Fruit fly (Drosophila melanogaster) whole organism, embryonic: ENCODE measurements around the gene Upf1.
A peak's percentile ranks its signal among the peaks of the same experiment; 100 is the strongest.

Source experiments
- Asciz ChIP-seq: fragments of 200-800 bp; sonication (Bioruptor generic); optimal IDR thresholded peaks from 2 replicates; lab custom pipeline; 2017; ENCODE audit warnings: missing biosample characterization, mild to moderate bottlenecking, missing genetic modification characterization, missing genetic modification reagents
- Blimp-1 ChIP-seq: fragments of 200-800 bp; sonication (Bioruptor generic); optimal IDR thresholded peaks from 3 replicates; lab custom pipeline; 2018; ENCODE audit warnings: missing biosample characterization, missing genetic modification characterization, mild to moderate bottlenecking, moderate library complexity, missing genetic modification reagents
- CG10274 ChIP-seq: fragments of 200-800 bp; sonication (Bioruptor generic); optimal IDR thresholded peaks from 3 replicates; lab custom pipeline; 2017; ENCODE audit warnings: missing biosample characterization, mild to moderate bottlenecking, missing genetic modification characterization
- CG11398 ChIP-seq: fragments of 200-800 bp; sonication (Bioruptor generic); optimal IDR thresholded peaks from 2 replicates; lab custom pipeline; 2016; ENCODE audit warnings: missing biosample characterization, missing genetic modification characterization
- CG11696 ChIP-seq: fragments of 200-800 bp; sonication (Bioruptor generic); IDR thresholded peaks from 2 replicates; pipeline ENCODE4 v1.3.6; 2022; ENCODE audit warnings: missing biosample characterization, missing genetic modification characterization
- CG12744 ChIP-seq: fragments of 200-800 bp; sonication (Bioruptor generic); optimal IDR thresholded peaks from 2 replicates; lab custom pipeline; 2016; ENCODE audit warnings: missing biosample characterization, missing genetic modification characterization
- CG13775 ChIP-seq: fragments of 200-800 bp; sonication (Bioruptor generic); optimal IDR thresholded peaks from 3 replicates; lab custom pipeline; 2017; ENCODE audit warnings: missing biosample characterization, mild to moderate bottlenecking, missing genetic modification characterization
- CG15011 ChIP-seq: fragments of 200-800 bp; sonication (Bioruptor generic); optimal IDR thresholded peaks from 3 replicates; lab custom pipeline; 2018; ENCODE audit warnings: missing biosample characterization, mild to moderate bottlenecking, missing genetic modification characterization
- CG15514 ChIP-seq: fragments of 200-800 bp; sonication (Bioruptor generic); optimal IDR thresholded peaks from 3 replicates; lab custom pipeline; 2017; ENCODE audit warnings: missing biosample characterization, missing genetic modification characterization, mild to moderate bottlenecking, moderate library complexity, missing genetic modification reagents
- CG17186 ChIP-seq: fragments of 200-800 bp; sonication (Bioruptor generic); optimal IDR thresholded peaks from 3 replicates; lab custom pipeline; 2017; ENCODE audit warnings: missing biosample characterization, missing genetic modification reagents, missing genetic modification characterization
- CG17328 ChIP-seq: fragments of 200-800 bp; sonication (Bioruptor generic); IDR thresholded peaks from 2 replicates; pipeline ENCODE4 v1.3.6; 2022; ENCODE audit warnings: missing biosample characterization, missing genetic modification characterization
- CG1792 ChIP-seq: fragments of 200-800 bp; sonication (Bioruptor generic); optimal IDR thresholded peaks from 2 replicates; lab custom pipeline; 2016; ENCODE audit warnings: missing biosample characterization, missing genetic modification characterization
- CG1832 ChIP-seq: fragments of 200-800 bp; sonication (Bioruptor generic); optimal IDR thresholded peaks from 2 replicates; lab custom pipeline; 2017; ENCODE audit warnings: missing biosample characterization, mild to moderate bottlenecking, missing genetic modification characterization, inconsistent platforms
- CG2120 ChIP-seq: fragments of 200-800 bp; sonication (Bioruptor generic); optimal IDR thresholded peaks from 3 replicates; lab custom pipeline; 2016; ENCODE audit warnings: missing biosample characterization, missing genetic modification characterization
- CG30403 ChIP-seq: fragments of 200-800 bp; sonication (Bioruptor generic); optimal IDR thresholded peaks from 3 replicates; lab custom pipeline; 2016; ENCODE audit warnings: missing biosample characterization, missing genetic modification characterization
- CG31365 ChIP-seq: fragments of 200-800 bp; sonication (Bioruptor generic); optimal IDR thresholded peaks from 2 replicates; lab custom pipeline; 2018; ENCODE audit warnings: missing biosample characterization, mild to moderate bottlenecking, missing genetic modification characterization
- CG33557 ChIP-seq: fragments of 200-800 bp; sonication (Bioruptor generic); optimal IDR thresholded peaks from 2 replicates; lab custom pipeline; 2019; ENCODE audit warnings: missing biosample characterization, mild to moderate bottlenecking, missing genetic modification characterization, moderate library complexity
- CG42726 ChIP-seq: fragments of 200-800 bp; sonication (Bioruptor generic); IDR thresholded peaks from 2 replicates; pipeline ENCODE4 v1.3.6; 2022; ENCODE audit warnings: missing biosample characterization, missing genetic modification characterization; ENCODE audit not compliant: partially characterized antibody
- CG43689 ChIP-seq: fragments of 200-800 bp; sonication (Bioruptor generic); IDR thresholded peaks from 2 replicates; pipeline ENCODE4 v1.3.6; 2022; ENCODE audit warnings: missing biosample characterization, missing genetic modification characterization
- CG6689 ChIP-seq: fragments of 200-800 bp; sonication (Bioruptor generic); IDR thresholded peaks from 2 replicates; pipeline ENCODE4 v1.3.6; 2022; ENCODE audit warnings: missing biosample characterization, missing genetic modification characterization
- CG7963 ChIP-seq: fragments of 200-800 bp; sonication (Bioruptor generic); IDR thresholded peaks from 3 replicates; pipeline ENCODE4 v1.3.6; 2022; ENCODE audit warnings: missing biosample characterization, missing genetic modification characterization; ENCODE audit not compliant: partially characterized antibody
- CG9215 ChIP-seq: fragments of 200-800 bp; sonication (Bioruptor generic); IDR thresholded peaks from 2 replicates; pipeline ENCODE4 v1.3.6; 2022; ENCODE audit warnings: missing biosample characterization, missing genetic modification characterization
- Chrac-16 ChIP-seq: fragments of 200-800 bp; sonication (Bioruptor generic); optimal IDR thresholded peaks from 3 replicates; lab custom pipeline; 2016; ENCODE audit warnings: missing biosample characterization, missing genetic modification characterization
- CkIIα-i1 ChIP-seq: fragments of 200-800 bp; sonication (Bioruptor generic); IDR thresholded peaks from 2 replicates; pipeline ENCODE4 v1.3.6; 2022; ENCODE audit warnings: missing biosample characterization, missing genetic modification characterization
- CoRest ChIP-seq: fragments of 200-800 bp; sonication (Bioruptor generic); optimal IDR thresholded peaks from 3 replicates; lab custom pipeline; 2018; ENCODE audit warnings: missing biosample characterization, mild to moderate bottlenecking, missing genetic modification characterization, moderate library complexity
- Dbx ChIP-seq: fragments of 200-800 bp; sonication (Bioruptor generic); IDR thresholded peaks from 3 replicates; pipeline ENCODE4 v1.3.6; 2022; ENCODE audit warnings: missing biosample characterization, missing genetic modification characterization
- HLH54F ChIP-seq: fragments of 200-800 bp; sonication (Bioruptor generic); optimal IDR thresholded peaks from 3 replicates; lab custom pipeline; 2016; ENCODE audit warnings: missing biosample characterization, missing genetic modification characterization
- Hmr ChIP-seq: fragments of 200-800 bp; sonication (Bioruptor generic); optimal IDR thresholded peaks from 3 replicates; lab custom pipeline; 2017; ENCODE audit warnings: mild to moderate bottlenecking, missing biosample characterization, missing genetic modification reagents, missing genetic modification characterization
- Lpt ChIP-seq: fragments of >200 bp; optimal IDR thresholded peaks from 2 replicates; lab custom pipeline; 2018; ENCODE audit warnings: missing biosample characterization, missing genetic modification characterization
- Neu2 ChIP-seq: fragments of 200-800 bp; sonication (Bioruptor generic); optimal IDR thresholded peaks from 3 replicates; lab custom pipeline; 2016; ENCODE audit warnings: missing biosample characterization, missing genetic modification characterization, borderline replicate concordance
- Nf-YC ChIP-seq: fragments of 200-800 bp; optimal IDR thresholded peaks from 3 replicates; lab custom pipeline; 2019; ENCODE audit warnings: missing biosample characterization, mild to moderate bottlenecking, missing genetic modification characterization, moderate library complexity
- NfI ChIP-seq: fragments of 200-800 bp; sonication (Bioruptor generic); optimal IDR thresholded peaks from 3 replicates; lab custom pipeline; 2018; ENCODE audit warnings: missing biosample characterization, mild to moderate bottlenecking, missing genetic modification characterization, moderate library complexity
- Sin3A ChIP-seq: fragments of >200 bp; optimal IDR thresholded peaks from 2 replicates; lab custom pipeline; 2018
- ara ChIP-seq: fragments of 200-800 bp; sonication (Bioruptor generic); IDR thresholded peaks from 2 replicates; pipeline ENCODE4 v1.3.6; 2022; ENCODE audit warnings: missing biosample characterization, missing genetic modification characterization
- cad ChIP-seq: fragments of >200 bp; optimal IDR thresholded peaks from 2 replicates; lab custom pipeline; 2017; ENCODE audit warnings: missing biosample characterization, missing genetic modification characterization
- chif ChIP-seq, 2 experiments: fragments of 200-800 bp; sonication (Bioruptor generic); optimal IDR thresholded peaks; 3 replicates each; lab custom pipeline; 2016; ENCODE audit warnings: missing biosample characterization in 2 of 2, missing genetic modification characterization in 2 of 2
- ewg ChIP-seq: fragments of 200-800 bp; sonication (Bioruptor generic); optimal IDR thresholded peaks from 3 replicates; lab custom pipeline; 2017; ENCODE audit warnings: mild to moderate bottlenecking, missing biosample characterization, missing genetic modification reagents, missing genetic modification characterization
- fd3F ChIP-seq: fragments of 200-800 bp; sonication (Bioruptor generic); optimal IDR thresholded peaks from 2 replicates; lab custom pipeline; 2018; ENCODE audit warnings: missing biosample characterization, mild to moderate bottlenecking, missing genetic modification characterization, moderate library complexity
- fu2 ChIP-seq: fragments of 200-800 bp; sonication (Bioruptor generic); optimal IDR thresholded peaks from 2 replicates; lab custom pipeline; 2016; ENCODE audit warnings: missing biosample characterization, missing genetic modification characterization
- hb ChIP-seq: fragments of 200-800 bp; sonication (Bioruptor generic); IDR thresholded peaks from 3 replicates; pipeline ENCODE4 v1.3.6; 2022; ENCODE audit warnings: missing biosample characterization, missing genetic modification characterization; ENCODE audit not compliant: partially characterized antibody
- lab ChIP-seq: fragments of 200-800 bp; sonication (Bioruptor generic); optimal IDR thresholded peaks from 3 replicates; lab custom pipeline; 2017; ENCODE audit warnings: missing biosample characterization, missing genetic modification characterization, mild to moderate bottlenecking, moderate library complexity, missing genetic modification reagents
- luna ChIP-seq: fragments of 200-800 bp; sonication (Bioruptor generic); optimal IDR thresholded peaks from 2 replicates; lab custom pipeline; 2016; ENCODE audit warnings: missing biosample characterization, missing genetic modification characterization
- pita ChIP-seq: fragments of 200-800 bp; sonication (Bioruptor generic); optimal IDR thresholded peaks from 2 replicates; lab custom pipeline; 2017; ENCODE audit warnings: missing biosample characterization, mild to moderate bottlenecking, missing genetic modification characterization
- pnt ChIP-seq: fragments of 200-800 bp; sonication (Bioruptor generic); optimal IDR thresholded peaks from 3 replicates; lab custom pipeline; 2016; ENCODE audit warnings: missing biosample characterization, missing genetic modification characterization
- ro ChIP-seq: fragments of 200-800 bp; sonication (Bioruptor generic); IDR thresholded peaks from 2 replicates; pipeline ENCODE4 v1.3.6; 2022; ENCODE audit warnings: missing biosample characterization, missing genetic modification characterization
- scrt ChIP-seq: fragments of 200-800 bp; sonication (Bioruptor generic); optimal IDR thresholded peaks from 2 replicates; lab custom pipeline; 2018; ENCODE audit warnings: missing biosample characterization, mild to moderate bottlenecking, missing genetic modification characterization, moderate library complexity
- sim ChIP-seq: fragments of 200-800 bp; sonication (Bioruptor generic); IDR thresholded peaks from 2 replicates; pipeline ENCODE4 v1.3.6; 2022; ENCODE audit warnings: missing biosample characterization, missing genetic modification characterization
- slbo ChIP-seq: fragments of 200-800 bp; sonication (Bioruptor generic); IDR thresholded peaks from 2 replicates; pipeline ENCODE4 v1.3.6; 2022; ENCODE audit warnings: missing biosample characterization, missing genetic modification characterization
- slou ChIP-seq: fragments of 200-800 bp; sonication (Bioruptor generic); optimal IDR thresholded peaks from 3 replicates; lab custom pipeline; 2016; ENCODE audit warnings: missing biosample characterization, missing genetic modification characterization
- tap ChIP-seq: fragments of 200-800 bp; optimal IDR thresholded peaks from 3 replicates; lab custom pipeline; 2019; ENCODE audit warnings: missing biosample characterization, mild to moderate bottlenecking, missing genetic modification characterization, moderate library complexity
- trh ChIP-seq: fragments of 200-800 bp; sonication (Bioruptor generic); optimal IDR thresholded peaks from 2 replicates; lab custom pipeline; 2016; ENCODE audit warnings: missing biosample characterization, missing genetic modification characterization

The Upf1 gene

DNA sequence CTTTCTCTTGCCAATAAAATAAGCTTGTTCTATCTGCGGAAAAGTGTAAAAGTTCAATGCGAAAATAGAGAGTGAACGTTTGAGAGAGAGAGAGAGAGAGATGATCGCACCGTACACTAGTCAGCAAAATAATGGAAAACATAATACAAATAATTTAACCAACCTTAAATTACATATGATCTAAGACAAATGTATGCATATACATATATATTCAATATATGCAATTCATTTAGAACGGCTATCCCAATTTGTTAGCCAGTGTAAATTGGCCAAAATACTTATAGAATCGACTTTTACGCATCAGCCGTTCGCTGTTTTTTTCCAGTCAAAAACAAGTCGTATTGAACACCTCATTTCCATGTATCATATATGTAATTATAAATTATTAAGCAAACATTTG is 20.0 kb upstream of the Upf1 start (continued):
- TF ChIP-seq fu2 (GFP tag; lab: Kevin White, UChicago) (no peak), ara (peak; percentile 51; the same call in 1 of the 2 replicates), Hmr (GFP tag; lab: Kevin White, UChicago) (peak; percentile 42), chif (GFP tag; optimal IDR thresholded peaks at IDR 0.05; lab: Kevin White, UChicago) (peak in 1 of 2 experiments; percentile 7), CG31365 (tag; lab: Kevin White, UChicago) (no peak), CG11696 (GFP tag; lab: Robert Waterston, UW) (peak; percentile 64; the same call in 1 of the 2 replicates), CkIIα-i1 (GFP tag; lab: Robert Waterston, UW) (no peak), CG17328 (peak; percentile 71; the same call in 1 of the 2 replicates), scrt (GFP tag; lab: Kevin White, UChicago) (peak; percentile 8), CG1792 (GFP tag; lab: Kevin White, UChicago) (no peak), Lpt (no peak), tap (tag; lab: Kevin White, UChicago) (peak; percentile 22), CG30403 (GFP tag; lab: Kevin White, UChicago) (no peak), CG13775 (no peak), CG43689 (GFP tag; lab: Robert Waterston, UW) (no peak), HLH54F (GFP tag; lab: Kevin White, UChicago) (no peak), CG12744 (GFP tag; lab: Kevin White, UChicago) (no peak), ro (GFP tag; lab: Robert Waterston, UW) (0 out of 2 replicates have a peak, but pooled peaks have one; percentile 33), Blimp-1 (GFP tag; lab: Kevin White, UChicago) (peak; percentile 41), slbo (GFP tag; lab: Robert Waterston, UW) (peak; percentile 79), Sin3A (lab: Kevin White, UChicago) (no peak), CG9215 (GFP tag; lab: Robert Waterston, UW) (peak; percentile 45; the same call in 1 of the 2 replicates), sim (GFP tag; lab: Robert Waterston, UW) (no peak), CG2120 (peak; percentile 60), CG7963 (GFP tag; lab: Robert Waterston, UW) (no peak), Nf-YC (tag; lab: Kevin White, UChicago) (no peak), CG1832 (GFP tag; lab: Kevin White, UChicago) (no peak), NfI (GFP tag; lab: Kevin White, UChicago) (peak; percentile 38), pita (no peak), CG6689 (peak; percentile 76), luna (no peak), CG33557 (GFP tag; lab: Kevin White, UChicago) (no peak), Asciz (peak; percentile 8), Neu2 (GFP tag; lab: Kevin White, UChicago) (no peak), cad (GFP tag; lab: Kevin White, UChicago) (no peak), Chrac-16 (GFP tag; lab: Kevin White, UChicago) (no peak), pnt (GFP tag; lab: Kevin White, UChicago) (no peak), hb (GFP tag; lab: Robert Waterston, UW) (no peak), CG15011 (GFP tag; lab: Kevin White, UChicago) (peak; percentile 12), ewg (GFP tag; lab: Kevin White, UChicago) (no peak), trh (GFP tag; lab: Kevin White, UChicago) (no peak), fd3F (GFP tag; lab: Kevin White, UChicago) (peak; percentile 14), CoRest (peak; percentile 41), lab (GFP tag; lab: Kevin White, UChicago) (peak; percentile 65), CG17186 (GFP tag; lab: Kevin White, UChicago) (no peak), Dbx (GFP tag; lab: Robert Waterston, UW) (peak; percentile 56; the same call in 2 of the 3 replicates), CG42726 (GFP tag; lab: Robert Waterston, UW) (no peak), CG15514 (GFP tag; lab: Kevin White, UChicago) (peak; percentile 19), CG10274 (GFP tag; lab: Kevin White, UChicago) (no peak), CG11398 (GFP tag; lab: Kevin White, UChicago) (no peak), slou (GFP tag; lab: Kevin White, UChicago) (peak; percentile 13)
